Fruit fly (Drosophila melanogaster): Measurements from ENCODE around the gene FucTD.

Gene FucTD

dm6 chr3L:1457998-1458728, 42.1 kb downstream of the FucTD start:
- TF ChIP-seq Ets98B (GFP tag; IDR thresholded peaks at IDR 0.05) (no peak), Pif1B (GFP tag; optimal IDR thresholded peaks at IDR 0.05) (no peak), gl (tag; optimal IDR thresholded peaks at IDR 0.05) (no peak), CG15710 (tag; optimal IDR thresholded peaks at IDR 0.05) (no peak), CG8301 (tag; optimal IDR thresholded peaks at IDR 0.05) (no peak), D1 (tag; optimal IDR thresholded peaks at IDR 0.05) (no peak), CG4496 (GFP tag; IDR thresholded peaks at IDR 0.05) (no peak), fd96Ca (GFP tag; IDR thresholded peaks at IDR 0.05) (no peak), Pif1A (GFP tag; optimal IDR thresholded peaks at IDR 0.05) (no peak), CG17806 (tag; optimal IDR thresholded peaks at IDR 0.05) (no peak), EcR (GFP tag; optimal IDR thresholded peaks at IDR 0.05) (peak; percentile 21), CG32121 (GFP tag; IDR thresholded peaks at IDR 0.05) (no peak), CG13204 (GFP tag; optimal IDR thresholded peaks at IDR 0.05) (no peak), CG14655 (GFP tag; optimal IDR thresholded peaks at IDR 0.05) (no peak), CG34367 (tag; optimal IDR thresholded peaks at IDR 0.05) (no peak), CG10348 (GFP tag; IDR thresholded peaks at IDR 0.05) (no peak), CG9948 (tag; optimal IDR thresholded peaks at IDR 0.05) (peak; percentile 6), CG8159 (tag; optimal IDR thresholded peaks at IDR 0.05) (peak; percentile 18), CG12605 (GFP tag; IDR thresholded peaks at IDR 0.05) (no peak), rn (GFP tag; IDR thresholded peaks at IDR 0.05) (no peak), Snoo (tag; optimal IDR thresholded peaks at IDR 0.05) (peak; percentile 74)

dm6 chr3L:1461831-1462230, 45.8 kb downstream of the FucTD start:
- no peak for TF ChIP-seq CG8159 (tag; optimal IDR thresholded peaks at IDR 0.05)
- TF ChIP-seq Pif1A (GFP tag; optimal IDR thresholded peaks at IDR 0.05), result no peak
- TF ChIP-seq Snoo (tag; optimal IDR thresholded peaks at IDR 0.05), result no peak
- TF ChIP-seq EcR (GFP tag; optimal IDR thresholded peaks at IDR 0.05), result no peak
- no peak for TF ChIP-seq CG9948 (tag; optimal IDR thresholded peaks at IDR 0.05)
- no peak for TF ChIP-seq fd96Ca (GFP tag; IDR thresholded peaks at IDR 0.05)

dm6 chr3L:1463547-1463946, 47.5 kb downstream of the FucTD start, which contains the start of gene rho:
TSS of gene rho (plus strand) at chr3L:1463811.
- TF ChIP-seq CG8301 (tag; optimal IDR thresholded peaks at IDR 0.05) (no peak), gl (tag; optimal IDR thresholded peaks at IDR 0.05) (peak; percentile 27), CG4496 (GFP tag; IDR thresholded peaks at IDR 0.05) (peak; percentile 66; the same call in 2 of the 3 replicates), Pif1B (GFP tag; optimal IDR thresholded peaks at IDR 0.05) (no peak), CG17806 (tag; optimal IDR thresholded peaks at IDR 0.05) (peak; percentile 1), Snoo (tag; optimal IDR thresholded peaks at IDR 0.05) (peak; percentile 12), CG13204 (GFP tag; optimal IDR thresholded peaks at IDR 0.05) (peak; percentile 64), CG8159 (tag; optimal IDR thresholded peaks at IDR 0.05) (peak; percentile 5), Ets98B (GFP tag; IDR thresholded peaks at IDR 0.05) (peak; percentile 51; the same call in 1 of the 2 replicates), CG34367 (tag; optimal IDR thresholded peaks at IDR 0.05) (peak; percentile 16), D1 (tag; optimal IDR thresholded peaks at IDR 0.05) (no peak), fd96Ca (GFP tag; IDR thresholded peaks at IDR 0.05) (peak; percentile 40; the same call in 1 of the 3 replicates), EcR (GFP tag; optimal IDR thresholded peaks at IDR 0.05) (peak; percentile 19), CG12605 (GFP tag; IDR thresholded peaks at IDR 0.05) (peak; percentile 42)

dm6 chr3L:1464465-1464864, 48.4 kb downstream of the FucTD start:
- TF ChIP-seq Pif1B (GFP tag; optimal IDR thresholded peaks at IDR 0.05) (peak; percentile 63), CG32121 (GFP tag; IDR thresholded peaks at IDR 0.05) (peak; percentile 65), D1 (tag; optimal IDR thresholded peaks at IDR 0.05) (no peak), CG8301 (tag; optimal IDR thresholded peaks at IDR 0.05) (peak; percentile 20), CG10348 (GFP tag; IDR thresholded peaks at IDR 0.05) (0 out of 2 replicates have a peak, but pooled peaks have one; percentile 49), CG15710 (tag; optimal IDR thresholded peaks at IDR 0.05) (peak; percentile 31), CG12605 (GFP tag; IDR thresholded peaks at IDR 0.05) (peak; percentile 16; the same call in 1 of the 2 replicates), CG8159 (tag; optimal IDR thresholded peaks at IDR 0.05) (peak; percentile 38), CG17806 (tag; optimal IDR thresholded peaks at IDR 0.05) (peak; percentile 28), CG4496 (GFP tag; IDR thresholded peaks at IDR 0.05) (peak; percentile 77), CG9948 (tag; optimal IDR thresholded peaks at IDR 0.05) (peak; percentile 27), Snoo (tag; optimal IDR thresholded peaks at IDR 0.05) (peak; percentile 15), CG13204 (GFP tag; optimal IDR thresholded peaks at IDR 0.05) (no peak), gl (tag; optimal IDR thresholded peaks at IDR 0.05) (no peak), rn (GFP tag; IDR thresholded peaks at IDR 0.05) (peak; percentile 6; the same call in 1 of the 2 replicates), CG14655 (GFP tag; optimal IDR thresholded peaks at IDR 0.05) (peak; percentile 56), Ets98B (GFP tag; IDR thresholded peaks at IDR 0.05) (peak; percentile 43), Pif1A (GFP tag; optimal IDR thresholded peaks at IDR 0.05) (peak; percentile 53), EcR (GFP tag; optimal IDR thresholded peaks at IDR 0.05) (no peak), fd96Ca (GFP tag; IDR thresholded peaks at IDR 0.05) (peak; percentile 72; the same call in 2 of the 3 replicates), CG34367 (tag; optimal IDR thresholded peaks at IDR 0.05) (peak; percentile 19)

Data from whole organism, pupa.